Worm (Caenorhabditis elegans) whole organism, young adult: ENCODE measurements around the gene tra-3.

Experiments used
- Y56A3A.18 ChIP-seq: fragments of 200-800 bp; sonication (Bioruptor generic); IDR thresholded peaks from 2 replicates; pipeline ENCODE4 v1.3.6; 2022; ENCODE audit warnings: missing genetic modification reagents, missing genetic modification characterization, missing compliant biosample characterization
- cebp-1 ChIP-seq, 2 experiments: fragments of 200-800 bp in 1 of 2; sonication (Bioruptor generic) in 1 of 2; sonication (generic microtip) in 1 of 2; IDR thresholded peaks in 1 of 2; optimal IDR thresholded peaks in 1 of 2; 2 replicates each; pipeline versions ENCODE4 v1.3.6 to Lab custom; 2017 to 2022; ENCODE audit warnings: missing compliant biosample characterization in 2 of 2, missing genetic modification characterization in 2 of 2, mild to moderate bottlenecking in 1 of 2, missing genetic modification reagents in 1 of 2, moderate library complexity in 1 of 2
- cebp-2 ChIP-seq: fragments of 200-800 bp; sonication (Bioruptor generic); IDR thresholded peaks from 2 replicates; pipeline ENCODE4 v1.3.6; 2022; ENCODE audit warnings: missing genetic modification characterization, missing compliant biosample characterization
- pha-4 ChIP-seq: fragments of 150-350 bp; sonication (generic microtip); optimal IDR thresholded peaks from 2 replicates; lab custom pipeline; 2014; ENCODE audit warnings: missing biosample characterization, missing genetic modification reagents, missing genetic modification characterization

DNA sequence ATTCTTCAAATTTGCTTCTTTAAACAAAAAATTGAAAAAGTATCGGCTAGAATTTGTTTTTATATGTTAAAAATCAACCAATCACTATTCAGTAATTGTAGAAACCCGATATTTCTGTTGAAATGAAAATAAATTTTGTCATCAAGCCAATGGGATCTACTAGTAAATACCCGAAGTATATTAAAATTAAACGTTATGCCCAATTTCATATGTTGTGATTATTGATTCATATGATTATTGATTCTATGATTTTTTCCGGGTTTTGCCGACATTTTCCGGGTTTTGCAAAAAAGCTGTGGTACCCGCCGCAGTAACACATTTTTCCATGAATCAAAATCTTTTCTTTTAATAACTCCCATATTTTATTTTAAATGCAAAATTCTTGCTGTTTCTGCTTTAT is 48.5 kb downstream of the tra-3 start:
- TF ChIP-seq cebp-1 (GFP tag; IDR thresholded peaks at IDR 0.05; lab: Robert Waterston, UW): no peak
- TF ChIP-seq cebp-1 (tag; optimal IDR thresholded peaks at IDR 0.05; lab: Kevin White, UChicago): no peak
- TF ChIP-seq cebp-2 (GFP tag; lab: Robert Waterston, UW): no peak
- no peak for TF ChIP-seq pha-4 (tag; lab: Kevin White, UChicago)
- TF ChIP-seq Y56A3A.18 (GFP tag; lab: Robert Waterston, UW): no peak
